Worm (Caenorhabditis elegans) whole organism, L2 larva: ENCODE results near the gene Y32H12A.7.

Experiments
- C34F6.9 ChIP-seq: fragments of 150-350 bp; optimal IDR thresholded peaks from 2 replicates; lab custom pipeline; 2014; ENCODE audit warnings: missing biosample characterization, missing genetic modification characterization
- F13H6.1 ChIP-seq: sonication (generic microtip); optimal IDR thresholded peaks from 2 replicates; lab custom pipeline; 2016; ENCODE audit warnings: missing genetic modification characterization, missing compliant biosample characterization
- R02D3.7 ChIP-seq: fragments of 150-350 bp; optimal IDR thresholded peaks from 2 replicates; lab custom pipeline; 2014; ENCODE audit warnings: missing biosample characterization, missing genetic modification characterization
- Y55F3AM.14 ChIP-seq: fragments of 200-800 bp; sonication (Bioruptor generic); optimal IDR thresholded peaks from 2 replicates; lab custom pipeline; 2018; ENCODE audit warnings: mild to moderate bottlenecking, missing genetic modification characterization, missing compliant biosample characterization
- ZK546.5 ChIP-seq: sonication (generic microtip); optimal IDR thresholded peaks from 2 replicates; lab custom pipeline; 2017; ENCODE audit warnings: missing biosample characterization, missing genetic modification characterization
- alr-1 ChIP-seq: fragments of 150-350 bp; optimal IDR thresholded peaks from 2 replicates; lab custom pipeline; 2014; ENCODE audit warnings: missing biosample characterization, missing genetic modification characterization
- ama-1 ChIP-seq: fragments of 150-350 bp; optimal IDR thresholded peaks from 2 replicates; lab custom pipeline; 2018; ENCODE audit warnings: inconsistent platforms
- blmp-1 ChIP-seq: sonication (generic microtip); optimal IDR thresholded peaks from 2 replicates; lab custom pipeline; 2017; ENCODE audit warnings: missing genetic modification characterization, mild to moderate bottlenecking, missing compliant biosample characterization, antibody characterized with exemption, moderate library complexity; ENCODE audit not compliant: insufficient read depth
- ceh-16 ChIP-seq: fragments of 150-350 bp; optimal IDR thresholded peaks from 2 replicates; lab custom pipeline; 2014; ENCODE audit warnings: missing biosample characterization, missing genetic modification characterization
- ceh-82 ChIP-seq: fragments of 150-350 bp; optimal IDR thresholded peaks from 2 replicates; lab custom pipeline; 2014; ENCODE audit warnings: missing biosample characterization, missing genetic modification characterization
- crh-2 ChIP-seq: sonication (generic microtip); optimal IDR thresholded peaks from 2 replicates; lab custom pipeline; 2017; ENCODE audit warnings: missing biosample characterization, missing genetic modification characterization
- elt-1 ChIP-seq: fragments of 150-350 bp; optimal IDR thresholded peaks from 2 replicates; lab custom pipeline; 2014; ENCODE audit warnings: missing biosample characterization, missing genetic modification characterization
- elt-3 ChIP-seq: sonication (generic microtip); optimal IDR thresholded peaks from 2 replicates; lab custom pipeline; 2017; ENCODE audit warnings: missing biosample characterization, missing genetic modification characterization
- fos-1 ChIP-seq: fragments of 150-350 bp; optimal IDR thresholded peaks from 2 replicates; lab custom pipeline; 2014; ENCODE audit warnings: missing biosample characterization, missing genetic modification characterization
- lin-39 ChIP-seq: fragments of 150-350 bp; optimal IDR thresholded peaks from 2 replicates; lab custom pipeline; 2014; ENCODE audit warnings: missing biosample characterization, missing genetic modification reagents, missing genetic modification characterization
- lsy-2 ChIP-seq, 2 experiments: fragments of 150-350 bp in 1 of 2; sonication (generic microtip) in 1 of 2; optimal IDR thresholded peaks; 2 replicates each; lab custom pipeline; 2014 to 2017; ENCODE audit warnings: missing biosample characterization in 2 of 2, missing genetic modification characterization in 2 of 2
- mab-5 ChIP-seq: fragments of 150-350 bp; optimal IDR thresholded peaks from 2 replicates; lab custom pipeline; 2014; ENCODE audit warnings: missing biosample characterization, missing genetic modification characterization
- mbf-1 ChIP-seq: sonication (generic microtip); optimal IDR thresholded peaks from 2 replicates; lab custom pipeline; 2017; ENCODE audit warnings: missing biosample characterization, missing genetic modification characterization
- nhr-10 ChIP-seq: sonication (generic microtip); optimal IDR thresholded peaks from 2 replicates; lab custom pipeline; 2017; ENCODE audit warnings: missing biosample characterization, missing genetic modification characterization
- nhr-12 ChIP-seq: fragments of 150-350 bp; optimal IDR thresholded peaks from 2 replicates; lab custom pipeline; 2014; ENCODE audit warnings: missing biosample characterization, missing genetic modification characterization
- nhr-129 ChIP-seq: fragments of 150-350 bp; optimal IDR thresholded peaks from 2 replicates; lab custom pipeline; 2014; ENCODE audit warnings: missing biosample characterization, missing genetic modification characterization
- nhr-21 ChIP-seq: fragments of 150-350 bp; optimal IDR thresholded peaks from 2 replicates; lab custom pipeline; 2014; ENCODE audit warnings: missing biosample characterization, missing genetic modification characterization
- nhr-25 ChIP-seq: fragments of 150-350 bp; sonication (generic microtip); optimal IDR thresholded peaks from 3 replicates; lab custom pipeline; 2014; ENCODE audit warnings: missing biosample characterization, missing genetic modification characterization
- nhr-77 ChIP-seq: fragments of 150-350 bp; optimal IDR thresholded peaks from 2 replicates; lab custom pipeline; 2014; ENCODE audit warnings: missing biosample characterization, missing genetic modification characterization
- peb-1 ChIP-seq: fragments of 150-350 bp; optimal IDR thresholded peaks from 2 replicates; lab custom pipeline; 2014; ENCODE audit warnings: missing biosample characterization, missing genetic modification characterization
- sem-4 ChIP-seq: fragments of 150-350 bp; optimal IDR thresholded peaks from 2 replicates; lab custom pipeline; 2014; ENCODE audit warnings: missing biosample characterization, missing genetic modification reagents, missing genetic modification characterization
- skn-1 ChIP-seq: sonication (generic microtip); optimal IDR thresholded peaks from 2 replicates; lab custom pipeline; 2017; ENCODE audit warnings: missing biosample characterization, missing genetic modification characterization
- sma-3 ChIP-seq: sonication (generic microtip); optimal IDR thresholded peaks from 2 replicates; lab custom pipeline; 2016; ENCODE audit warnings: missing genetic modification reagents, missing genetic modification characterization, missing compliant biosample characterization
- sma-9 ChIP-seq, 2 experiments: fragments of 150-350 bp in 1 of 2; sonication (generic microtip) in 1 of 2; optimal IDR thresholded peaks; 2 replicates each; lab custom pipeline; 2014 to 2016; ENCODE audit warnings: missing genetic modification characterization in 2 of 2, mild to moderate bottlenecking in 1 of 2, missing biosample characterization in 1 of 2, missing compliant biosample characterization in 1 of 2, missing genetic modification reagents in 1 of 2, moderate library complexity in 1 of 2
- snpc-4 ChIP-seq: fragments of 150-350 bp; optimal IDR thresholded peaks from 2 replicates; lab custom pipeline; 2014; ENCODE audit warnings: missing biosample characterization, missing genetic modification characterization
- unc-39 ChIP-seq: fragments of 150-350 bp; optimal IDR thresholded peaks from 2 replicates; lab custom pipeline; 2014; ENCODE audit warnings: missing biosample characterization, missing genetic modification characterization
- unc-55 ChIP-seq: fragments of 150-350 bp; sonication (generic microtip); optimal IDR thresholded peaks from 3 replicates; lab custom pipeline; 2014; ENCODE audit warnings: missing biosample characterization, missing genetic modification reagents, missing genetic modification characterization
- ztf-1 ChIP-seq: fragments of 200-800 bp; sonication (Bioruptor generic); conservative IDR thresholded peaks from 2 replicates; pipeline ENCODE4 v1.3.6; 2022; ENCODE audit warnings: missing genetic modification characterization, missing compliant biosample characterization
- ztf-11 ChIP-seq: sonication (generic microtip); optimal IDR thresholded peaks from 2 replicates; lab custom pipeline; 2017; ENCODE audit warnings: missing biosample characterization, missing genetic modification characterization
- ztf-4 ChIP-seq: fragments of 150-350 bp; optimal IDR thresholded peaks from 2 replicates; lab custom pipeline; 2014; ENCODE audit warnings: missing biosample characterization, missing genetic modification characterization

Gene Y32H12A.7

DNA sequence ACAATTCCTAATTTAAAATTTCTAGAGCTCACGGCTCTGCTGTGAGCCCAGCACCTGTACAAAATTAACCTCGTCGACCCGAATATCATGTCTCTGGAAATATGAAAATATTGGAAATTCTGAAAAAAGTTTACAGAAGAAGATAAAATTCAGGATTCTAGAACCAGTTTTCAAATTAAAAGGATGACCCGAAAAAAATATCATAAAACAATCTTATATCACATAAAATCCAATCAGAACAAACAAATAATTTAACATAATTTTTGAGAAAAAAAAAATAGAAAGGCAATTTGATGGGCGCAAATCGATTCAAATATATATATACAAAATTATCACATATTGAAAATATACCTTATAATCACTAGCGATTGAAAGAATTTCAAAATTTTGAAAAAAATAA is at the start of gene Y32H12A.7:
Y32H12A.7 (minus strand) TSS at position 101 of the 400 bp plus-strand sequence.
- TF ChIP-seq nhr-10 (no peak), sma-9 (GFP tag; optimal IDR thresholded peaks at IDR 0.05; lab: Kevin White, UChicago) (no peak), sma-9 (tag; optimal IDR thresholded peaks at IDR 0.05; lab: Kevin White, UChicago) (no peak), peb-1 (no peak), nhr-25 (tag; lab: Kevin White, UChicago) (no peak), unc-39 (no peak), crh-2 (tag; lab: Kevin White, UChicago) (no peak), ceh-82 (tag; lab: Kevin White, UChicago) (no peak), nhr-77 (tag; lab: Kevin White, UChicago) (no peak), ztf-4 (tag; lab: Kevin White, UChicago) (no peak), ZK546.5 (tag; lab: Kevin White, UChicago) (no peak), lin-39 (no peak), nhr-12 (tag; lab: Kevin White, UChicago) (no peak), R02D3.7 (tag; lab: Kevin White, UChicago) (no peak), blmp-1 (tag; lab: Kevin White, UChicago) (no peak)

DNA sequence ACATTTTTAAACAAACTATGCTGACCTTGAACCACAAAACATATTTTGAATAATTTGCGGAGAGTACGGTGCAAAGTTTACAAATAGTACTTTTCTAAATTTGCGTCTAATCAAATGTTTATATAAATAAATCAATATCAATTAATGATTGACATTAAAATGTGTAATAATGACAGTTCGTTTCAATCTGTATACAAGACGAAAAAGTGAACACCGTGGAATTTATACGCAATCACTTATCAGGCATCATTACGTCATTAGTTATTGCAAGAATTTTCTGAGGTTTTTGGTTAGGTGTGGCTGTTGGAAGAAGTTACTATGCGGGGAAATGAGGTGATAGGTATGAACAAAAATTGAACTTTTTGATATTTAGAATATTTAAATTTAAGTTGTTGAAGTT is 41.9 kb upstream of the Y32H12A.7 start:
- no peak for TF ChIP-seq ztf-1 (GFP tag; lab: Robert Waterston, UW)
- TF ChIP-seq mbf-1 (tag; lab: Kevin White, UChicago) = no peak
- TF ChIP-seq ceh-82 (tag; lab: Kevin White, UChicago) = no peak
- no peak for TF ChIP-seq R02D3.7 (tag; lab: Kevin White, UChicago)
- no peak for TF ChIP-seq elt-1 (tag; lab: Kevin White, UChicago)
- no peak for TF ChIP-seq lin-39
- no peak for TF ChIP-seq elt-3
- no peak for TF ChIP-seq unc-55 (GFP tag; lab: Kevin White, UChicago)
- no peak for TF ChIP-seq ztf-11
- no peak for TF ChIP-seq mab-5 (tag; lab: Kevin White, UChicago)
- TF ChIP-seq sma-9 (GFP tag; optimal IDR thresholded peaks at IDR 0.05; lab: Kevin White, UChicago) = no peak
- no peak for TF ChIP-seq sma-9 (tag; optimal IDR thresholded peaks at IDR 0.05; lab: Kevin White, UChicago)

DNA sequence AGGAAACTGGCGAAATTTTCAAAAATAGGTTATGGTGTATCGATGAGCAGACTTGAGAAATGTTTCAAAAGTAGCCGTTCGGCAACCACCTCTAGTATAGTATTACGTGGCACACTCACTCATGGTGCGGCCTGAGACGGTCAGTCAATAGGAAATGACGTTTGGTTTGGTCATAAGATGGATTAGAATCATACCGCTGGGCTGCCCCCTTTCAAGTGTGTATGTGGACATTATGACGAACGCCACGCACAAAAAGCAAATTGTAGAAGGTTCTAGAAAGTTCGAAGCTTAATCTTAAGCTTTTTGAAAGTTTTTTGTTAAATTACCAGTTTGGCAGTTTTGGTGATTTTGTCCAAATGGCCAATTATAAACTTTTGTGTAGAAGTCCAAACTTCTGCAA is 39.1 kb upstream of the Y32H12A.7 start:
- TF ChIP-seq C34F6.9 (tag; lab: Kevin White, UChicago) = no peak

DNA sequence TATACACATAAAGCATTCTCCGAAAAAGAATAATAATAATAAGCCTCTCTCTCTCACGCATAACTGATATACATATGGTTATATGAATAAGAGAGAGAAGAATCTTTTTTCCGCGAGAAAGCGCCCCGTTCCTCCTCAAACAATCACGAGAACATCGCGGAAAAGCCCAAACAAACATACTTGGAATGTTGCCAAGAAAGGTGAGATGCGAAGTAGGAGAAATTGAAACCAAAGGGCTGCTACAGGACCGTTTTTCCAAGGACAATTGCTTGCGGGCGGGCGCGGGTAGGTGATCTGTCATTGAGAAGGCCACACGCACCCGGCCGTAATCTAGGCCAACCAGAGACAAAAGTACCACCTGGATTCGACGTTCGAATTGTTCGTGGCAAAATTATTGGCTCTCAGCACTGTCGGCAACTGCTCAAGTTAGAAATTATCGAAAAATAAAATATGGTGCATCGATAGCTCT is 38.5 kb upstream of the Y32H12A.7 start, which contains the start of gene dnj-24:
dnj-24 (minus strand) TSS at position 419 of the 469 bp plus-strand sequence.
- TF ChIP-seq nhr-12 (tag; lab: Kevin White, UChicago) (no peak), ceh-82 (tag; lab: Kevin White, UChicago) (no peak), nhr-129 (tag; lab: Kevin White, UChicago) (no peak), elt-1 (tag; lab: Kevin White, UChicago) (no peak), peb-1 (no peak), mbf-1 (tag; lab: Kevin White, UChicago) (no peak), mab-5 (tag; lab: Kevin White, UChicago) (no peak), snpc-4 (no peak), ceh-16 (tag; lab: Kevin White, UChicago) (peak; percentile 1), skn-1 (tag; lab: Kevin White, UChicago) (no peak), sma-3 (peak; percentile 4)

DNA sequence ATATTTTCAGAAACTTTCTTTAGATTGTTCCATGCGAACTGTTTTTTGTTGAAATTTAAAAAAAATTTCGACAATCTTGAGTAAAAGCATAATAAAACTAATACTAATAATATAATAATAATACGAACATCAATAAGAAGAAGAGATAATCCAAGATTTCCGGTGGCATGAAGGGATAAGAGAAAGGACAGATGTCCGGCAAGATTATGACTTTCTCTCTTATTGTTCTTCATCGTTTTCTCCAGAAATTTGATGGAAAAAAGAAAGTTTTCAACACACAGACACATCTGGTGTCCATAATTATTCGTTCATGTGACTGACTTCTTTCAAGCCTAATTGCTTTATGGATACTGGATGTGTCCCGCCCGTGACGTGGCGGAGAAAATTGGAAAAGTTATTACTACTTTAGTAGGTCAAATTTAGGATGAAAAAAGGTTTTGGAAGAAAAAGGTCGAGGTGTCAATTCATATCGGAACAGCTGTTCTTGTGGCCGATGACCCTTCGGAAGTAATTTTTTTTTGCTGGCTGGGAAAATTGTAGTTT is 37.4 kb upstream of the Y32H12A.7 start:
- peak; percentile 34 for TF ChIP-seq blmp-1 (tag; lab: Kevin White, UChicago)
- TF ChIP-seq R02D3.7 (tag; lab: Kevin White, UChicago) = no peak

DNA sequence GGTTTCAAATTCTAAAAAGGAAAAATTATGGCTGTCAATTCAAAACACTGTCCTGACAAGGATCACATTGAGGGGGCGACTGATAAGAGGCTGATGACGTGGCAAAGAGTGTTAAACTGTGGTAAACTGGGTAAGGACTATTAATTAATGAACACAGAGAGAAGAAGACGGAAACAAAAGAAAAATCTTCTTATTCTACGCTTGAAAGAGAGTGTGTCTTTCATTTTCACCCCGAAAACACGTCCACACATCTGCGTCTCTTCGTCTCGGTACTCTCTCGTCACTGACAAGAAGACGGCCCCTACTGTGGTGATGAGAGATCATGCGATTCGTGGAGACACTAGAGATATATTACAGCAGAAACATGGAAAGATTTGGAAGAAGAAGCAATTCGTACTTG is 36.2 kb upstream of the Y32H12A.7 start:
- no peak for TF ChIP-seq ceh-16 (tag; lab: Kevin White, UChicago)
- TF ChIP-seq alr-1 = no peak
- TF ChIP-seq lsy-2 (tag; optimal IDR thresholded peaks at IDR 0.05; lab: Kevin White, UChicago) = peak in 1 of 2 experiments; percentile 49
- no peak for TF ChIP-seq Y55F3AM.14 (GFP tag; lab: Kevin White, UChicago)
- TF ChIP-seq ama-1 (lab: Kevin White, UChicago) = no peak
- peak; percentile 9 for TF ChIP-seq fos-1 (tag; lab: Kevin White, UChicago)
- TF ChIP-seq nhr-21 (tag; lab: Kevin White, UChicago) = peak; percentile 46
- peak; percentile 52 for TF ChIP-seq F13H6.1
- no peak for TF ChIP-seq elt-1 (tag; lab: Kevin White, UChicago)
- peak; percentile 97 for TF ChIP-seq crh-2 (tag; lab: Kevin White, UChicago)
- TF ChIP-seq sma-9 (GFP tag; optimal IDR thresholded peaks at IDR 0.05; lab: Kevin White, UChicago) = peak; percentile 56
- TF ChIP-seq sma-9 (tag; optimal IDR thresholded peaks at IDR 0.05; lab: Kevin White, UChicago) = no peak
- no peak for TF ChIP-seq ztf-4 (tag; lab: Kevin White, UChicago)
- TF ChIP-seq peb-1 = no peak
- TF ChIP-seq blmp-1 (tag; lab: Kevin White, UChicago) = peak; percentile 68
- TF ChIP-seq ztf-11 = no peak
- no peak for TF ChIP-seq ceh-82 (tag; lab: Kevin White, UChicago)
- TF ChIP-seq sma-3 = peak; percentile 35
- peak; percentile 36 for TF ChIP-seq nhr-129 (tag; lab: Kevin White, UChicago)
- peak; percentile 71 for TF ChIP-seq sem-4 (tag; lab: Kevin White, UChicago)
- TF ChIP-seq nhr-25 (tag; lab: Kevin White, UChicago) = peak; percentile 7
